Fruit fly (Drosophila melanogaster) whole organism, pupa: ENCODE measurements around the gene CG12024.
A peak's percentile ranks its signal among the peaks of the same experiment; 100 is the strongest.

Source experiments
- CG10348 ChIP-seq: fragments of 200-800 bp; sonication (Bioruptor generic); IDR thresholded peaks from 2 replicates; pipeline ENCODE4 v1.3.6; 2022; ENCODE audit warnings: missing biosample characterization, missing genetic modification characterization
- CG12605 ChIP-seq: fragments of 200-800 bp; sonication (Bioruptor generic); IDR thresholded peaks from 2 replicates; pipeline ENCODE4 v1.3.6; 2022; ENCODE audit warnings: missing biosample characterization, missing genetic modification characterization
- CG13204 ChIP-seq: fragments of 200-800 bp; sonication (Bioruptor generic); optimal IDR thresholded peaks from 2 replicates; lab custom pipeline; 2018; ENCODE audit warnings: missing biosample characterization, mild to moderate bottlenecking, missing genetic modification characterization, moderate library complexity
- CG14655 ChIP-seq: fragments of 200-800 bp; sonication (Bioruptor generic); optimal IDR thresholded peaks from 3 replicates; lab custom pipeline; 2017; ENCODE audit warnings: mild to moderate bottlenecking, missing biosample characterization, missing genetic modification reagents, missing genetic modification characterization
- CG15710 ChIP-seq: fragments of 200-800 bp; sonication (Bioruptor generic); optimal IDR thresholded peaks from 2 replicates; lab custom pipeline; 2018; ENCODE audit warnings: missing biosample characterization, mild to moderate bottlenecking, missing genetic modification characterization, moderate library complexity
- CG17806 ChIP-seq: fragments of 200-800 bp; sonication (Bioruptor generic); optimal IDR thresholded peaks from 2 replicates; lab custom pipeline; 2018; ENCODE audit warnings: missing biosample characterization, mild to moderate bottlenecking, missing genetic modification characterization, moderate library complexity
- CG32121 ChIP-seq: fragments of 200-800 bp; sonication (Bioruptor generic); IDR thresholded peaks from 2 replicates; pipeline ENCODE4 v1.3.6; 2022; ENCODE audit warnings: missing biosample characterization, missing genetic modification characterization
- CG34367 ChIP-seq: fragments of 200-800 bp; sonication (Bioruptor generic); optimal IDR thresholded peaks from 2 replicates; lab custom pipeline; 2018; ENCODE audit warnings: missing biosample characterization, mild to moderate bottlenecking, missing genetic modification characterization
- CG4496 ChIP-seq: fragments of 200-800 bp; sonication (Bioruptor generic); IDR thresholded peaks from 3 replicates; pipeline ENCODE4 v1.3.6; 2022; ENCODE audit warnings: missing biosample characterization, missing genetic modification characterization
- CG8159 ChIP-seq: fragments of 200-800 bp; sonication (Bioruptor generic); optimal IDR thresholded peaks from 3 replicates; lab custom pipeline; 2018; ENCODE audit warnings: missing biosample characterization, mild to moderate bottlenecking, missing genetic modification characterization, moderate library complexity
- CG8301 ChIP-seq: fragments of 200-800 bp; sonication (Bioruptor generic); optimal IDR thresholded peaks from 2 replicates; lab custom pipeline; 2018; ENCODE audit warnings: missing biosample characterization, mild to moderate bottlenecking, missing genetic modification characterization
- CG9948 ChIP-seq: fragments of 200-800 bp; sonication (Bioruptor generic); optimal IDR thresholded peaks from 2 replicates; lab custom pipeline; 2018; ENCODE audit warnings: missing biosample characterization, mild to moderate bottlenecking, missing genetic modification characterization, moderate library complexity
- D1 ChIP-seq: fragments of 200-800 bp; sonication (Bioruptor generic); optimal IDR thresholded peaks from 2 replicates; lab custom pipeline; 2018; ENCODE audit warnings: missing biosample characterization, mild to moderate bottlenecking, missing genetic modification characterization, moderate library complexity
- EcR ChIP-seq: fragments of 200-800 bp; sonication (Bioruptor generic); optimal IDR thresholded peaks from 3 replicates; lab custom pipeline; 2019; ENCODE audit warnings: missing biosample characterization, missing genetic modification characterization, mild to moderate bottlenecking, moderate library complexity, missing genetic modification reagents
- Ets98B ChIP-seq: fragments of 200-800 bp; sonication (Bioruptor generic); IDR thresholded peaks from 2 replicates; pipeline ENCODE4 v1.3.6; 2022; ENCODE audit warnings: missing biosample characterization, missing genetic modification characterization
- Pif1A ChIP-seq: fragments of 200-800 bp; sonication (Bioruptor generic); optimal IDR thresholded peaks from 3 replicates; lab custom pipeline; 2016; ENCODE audit warnings: missing biosample characterization, missing genetic modification characterization
- Pif1B ChIP-seq: fragments of 200-800 bp; sonication (Bioruptor generic); optimal IDR thresholded peaks from 3 replicates; lab custom pipeline; 2016; ENCODE audit warnings: missing biosample characterization, missing genetic modification characterization
- Snoo ChIP-seq: fragments of 200-800 bp; sonication (Bioruptor generic); optimal IDR thresholded peaks from 3 replicates; lab custom pipeline; 2017; ENCODE audit warnings: missing biosample characterization, mild to moderate bottlenecking, missing genetic modification characterization, inconsistent platforms
- fd96Ca ChIP-seq: fragments of 200-800 bp; sonication (Bioruptor generic); IDR thresholded peaks from 3 replicates; pipeline ENCODE4 v1.3.6; 2022; ENCODE audit warnings: missing biosample characterization, missing genetic modification characterization
- gl ChIP-seq: fragments of 200-800 bp; sonication (Bioruptor generic); optimal IDR thresholded peaks from 2 replicates; lab custom pipeline; 2018; ENCODE audit warnings: missing biosample characterization, mild to moderate bottlenecking, missing genetic modification characterization
- rn ChIP-seq: fragments of 200-800 bp; sonication (Bioruptor generic); IDR thresholded peaks from 2 replicates; pipeline ENCODE4 v1.3.6; 2022; ENCODE audit warnings: missing biosample characterization, missing genetic modification characterization

CG12024 gene

DNA sequence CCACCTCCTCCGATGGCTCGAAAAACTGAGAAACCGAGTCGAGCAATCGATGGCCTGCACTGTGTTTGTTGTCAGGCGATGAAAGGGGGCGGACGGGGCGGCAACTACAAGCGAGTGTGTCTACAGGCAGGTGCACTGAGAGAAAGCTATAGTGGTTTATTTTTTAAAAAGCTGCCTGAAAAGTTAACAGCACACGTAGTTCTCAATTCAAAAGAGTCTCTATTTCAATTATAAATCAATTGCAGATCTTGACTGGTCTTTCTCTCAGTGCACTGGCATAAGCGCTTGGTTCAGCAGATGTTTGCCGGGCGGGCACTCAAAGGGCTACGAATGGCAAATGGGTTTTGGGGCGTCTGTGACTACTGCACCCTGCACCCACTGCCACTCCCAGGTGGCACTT is 23.7 kb downstream of the CG12024 start:
- peak; percentile 66; the same call in 1 of the 2 replicates for TF ChIP-seq Ets98B
- peak; percentile 83; the same call in 2 of the 3 replicates for TF ChIP-seq CG4496 (GFP tag; lab: Robert Waterston, UW)
- no peak for TF ChIP-seq CG15710 (tag; lab: Kevin White, UChicago)
- TF ChIP-seq Snoo (tag; lab: Kevin White, UChicago): no peak
- no peak for TF ChIP-seq CG13204 (GFP tag; lab: Kevin White, UChicago)
- TF ChIP-seq EcR (GFP tag; lab: Kevin White, UChicago): no peak
- TF ChIP-seq CG14655 (GFP tag; lab: Kevin White, UChicago): peak; percentile 71
- no peak for TF ChIP-seq Pif1A (GFP tag; lab: Kevin White, UChicago)
- peak; percentile 52 for TF ChIP-seq CG8301
- TF ChIP-seq CG12605 (GFP tag; lab: Robert Waterston, UW): peak; percentile 62; the same call in 1 of the 2 replicates
- no peak for TF ChIP-seq D1 (tag; lab: Kevin White, UChicago)
- peak; percentile 62; the same call in 1 of the 2 replicates for TF ChIP-seq rn
- TF ChIP-seq CG8159 (tag; lab: Kevin White, UChicago): peak; percentile 45
- TF ChIP-seq Pif1B: peak; percentile 35
- TF ChIP-seq CG17806 (tag; lab: Kevin White, UChicago): peak; percentile 30
- TF ChIP-seq fd96Ca (GFP tag; lab: Robert Waterston, UW): peak; percentile 79; the same call in 2 of the 3 replicates
- no peak for TF ChIP-seq CG10348 (GFP tag; lab: Robert Waterston, UW)
- TF ChIP-seq gl: no peak
- TF ChIP-seq CG34367 (tag; lab: Kevin White, UChicago): no peak
- peak; percentile 32; the same call in 1 of the 2 replicates for TF ChIP-seq CG32121 (GFP tag; lab: Robert Waterston, UW)
- peak; percentile 7 for TF ChIP-seq CG9948 (tag; lab: Kevin White, UChicago)
- TF ChIP-seq, all 21 proteins: peak for 12

DNA sequence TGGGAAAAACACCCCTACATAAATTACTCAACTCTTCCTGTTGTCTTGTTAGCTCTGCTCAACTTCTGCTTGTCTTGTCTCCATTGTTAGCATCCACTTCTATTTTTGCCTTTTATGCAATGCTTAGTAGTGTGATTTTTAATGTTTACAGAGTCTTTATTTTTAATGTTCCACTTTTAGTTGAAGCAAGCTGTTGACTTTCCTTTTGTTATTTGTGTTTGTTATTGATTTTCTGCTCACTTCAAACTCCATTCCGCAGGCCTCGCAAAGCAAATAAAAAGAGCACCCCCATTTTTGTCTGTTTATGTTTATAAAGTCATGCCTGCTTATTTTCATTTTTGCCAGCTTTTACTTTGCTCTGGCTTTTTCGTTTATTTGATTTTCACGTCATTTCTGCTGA is 25.0 kb downstream of the CG12024 start:
- TF ChIP-seq CG10348 (GFP tag; lab: Robert Waterston, UW) (no peak), CG34367 (tag; lab: Kevin White, UChicago) (no peak), Pif1B (no peak), CG32121 (GFP tag; lab: Robert Waterston, UW) (no peak), CG14655 (GFP tag; lab: Kevin White, UChicago) (no peak), CG9948 (tag; lab: Kevin White, UChicago) (no peak), gl (no peak), fd96Ca (GFP tag; lab: Robert Waterston, UW) (no peak), Snoo (tag; lab: Kevin White, UChicago) (no peak), CG13204 (GFP tag; lab: Kevin White, UChicago) (no peak)

DNA sequence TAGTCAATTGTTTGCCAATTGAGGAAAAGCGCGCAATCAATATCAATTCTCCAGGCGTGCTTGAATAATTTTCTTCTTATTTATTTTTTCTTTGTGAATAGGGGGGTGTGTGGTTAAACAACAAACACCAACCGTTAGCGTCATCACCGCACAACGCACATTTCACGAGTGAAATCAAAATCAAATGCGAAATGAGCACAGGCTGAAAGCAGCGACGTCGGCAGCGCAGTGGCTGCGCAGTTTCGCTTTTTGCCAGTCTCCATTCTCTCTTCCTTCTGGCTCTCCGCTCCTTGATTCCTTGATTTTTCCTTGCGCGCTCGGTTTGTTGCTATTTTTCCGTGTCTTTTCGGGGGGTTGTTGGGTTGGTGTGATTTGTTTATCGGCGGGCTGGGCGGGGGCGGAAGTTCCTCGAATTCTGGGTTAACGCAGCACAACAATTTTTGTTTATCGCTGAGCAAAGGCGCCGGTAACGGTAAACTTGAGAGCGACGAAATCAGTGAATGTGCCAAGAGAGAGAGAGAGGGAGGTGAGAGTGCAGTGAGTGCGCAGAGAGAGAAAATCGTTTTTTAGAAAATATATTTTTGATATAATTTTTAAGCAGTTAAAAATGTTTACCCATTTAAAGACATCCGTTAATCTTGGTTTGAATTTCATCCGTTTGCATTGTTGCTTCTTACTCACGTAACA is 26.0 kb downstream of the CG12024 start, which contains the start of gene CG13937:
Gene CG13937 (minus strand): TSS at position 174 of the 687 bp plus-strand sequence.
- TF ChIP-seq CG8159 (tag; lab: Kevin White, UChicago) (no peak), EcR (GFP tag; lab: Kevin White, UChicago) (no peak), Pif1B (no peak), CG15710 (tag; lab: Kevin White, UChicago) (no peak), CG34367 (tag; lab: Kevin White, UChicago) (no peak), fd96Ca (GFP tag; lab: Robert Waterston, UW) (no peak), CG10348 (GFP tag; lab: Robert Waterston, UW) (no peak), Ets98B (no peak), rn (no peak), CG32121 (GFP tag; lab: Robert Waterston, UW) (no peak), CG12605 (GFP tag; lab: Robert Waterston, UW) (no peak), CG14655 (GFP tag; lab: Kevin White, UChicago) (no peak), D1 (tag; lab: Kevin White, UChicago) (no peak), gl (no peak), CG13204 (GFP tag; lab: Kevin White, UChicago) (no peak)

DNA sequence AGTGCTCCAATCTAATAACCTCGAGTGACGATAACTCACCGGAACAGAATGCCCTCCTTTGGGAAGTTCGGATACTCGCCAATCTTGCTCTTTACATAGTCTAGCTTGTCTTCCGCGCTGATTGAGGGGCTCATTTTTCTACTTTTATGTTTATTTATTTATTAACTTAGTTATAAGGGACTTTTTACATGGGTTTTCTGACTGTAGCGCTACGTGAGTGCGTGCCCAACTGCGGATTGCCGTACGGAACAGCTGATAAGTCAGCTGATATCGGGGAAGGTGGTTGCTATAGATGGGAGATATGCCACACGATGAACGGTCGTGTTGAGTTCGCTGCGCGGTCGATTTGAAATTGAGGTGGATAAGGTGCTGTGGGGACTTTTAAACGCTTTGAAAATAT is 27.7 kb downstream of the CG12024 start, which contains the start of gene Aprt:
Gene Aprt (minus strand): TSS at position 368 of the 400 bp plus-strand sequence.
- TF ChIP-seq Pif1B (peak; percentile 8), CG10348 (GFP tag; lab: Robert Waterston, UW) (no peak), EcR (GFP tag; lab: Kevin White, UChicago) (peak; percentile 2)

DNA sequence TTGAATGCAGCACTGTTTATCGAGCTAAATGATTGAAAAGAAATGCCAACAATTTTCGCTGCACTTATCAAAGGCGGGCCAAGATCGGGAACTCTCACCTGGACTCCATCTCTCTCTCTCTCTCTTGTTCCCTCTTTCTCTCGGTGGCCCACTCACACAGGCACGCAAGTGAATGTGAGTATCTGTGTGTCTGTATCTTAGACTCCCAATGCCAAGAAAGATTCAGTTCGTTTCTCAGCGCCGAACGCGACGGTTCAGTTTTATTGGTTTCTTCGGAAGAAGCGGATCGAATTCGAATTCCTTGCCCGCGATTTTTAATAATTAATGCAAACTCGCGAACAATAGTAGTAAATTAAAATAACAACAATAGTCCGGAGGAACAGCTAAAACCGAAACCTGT is 28.5 kb downstream of the CG12024 start, which contains the start of gene Tmhs:
Gene Tmhs (plus strand): TSS at position 222 of the 400 bp plus-strand sequence.
- peak; percentile 19; the same call in 1 of the 2 replicates for TF ChIP-seq Ets98B
- TF ChIP-seq Pif1A (GFP tag; lab: Kevin White, UChicago): no peak

DNA sequence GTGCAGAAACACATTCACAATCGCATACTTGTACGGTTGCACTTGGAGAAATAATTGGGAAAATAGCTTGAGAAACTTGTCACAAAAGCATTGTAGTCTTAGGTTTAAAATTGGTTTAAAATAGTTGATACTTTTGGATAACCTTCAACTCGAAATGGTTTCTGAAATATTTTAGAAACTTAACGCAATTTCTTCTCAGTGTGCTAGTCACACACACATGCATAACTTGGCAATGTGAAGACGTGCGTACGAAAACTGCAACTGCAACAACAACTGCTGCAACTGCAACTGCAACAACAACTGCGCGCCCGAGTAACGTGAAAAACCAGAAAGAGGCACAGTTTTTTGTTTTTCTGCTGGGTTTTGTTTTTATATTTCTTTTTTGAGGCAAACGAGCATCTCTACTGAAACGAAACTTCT is 29.2 kb downstream of the CG12024 start:
- TF ChIP-seq CG17806 (tag; lab: Kevin White, UChicago) (peak; percentile 98), Pif1A (GFP tag; lab: Kevin White, UChicago) (peak; percentile 98), Snoo (tag; lab: Kevin White, UChicago) (peak; percentile 92), CG34367 (tag; lab: Kevin White, UChicago) (peak; percentile 98), CG8159 (tag; lab: Kevin White, UChicago) (peak; percentile 98), CG8301 (peak; percentile 99), D1 (tag; lab: Kevin White, UChicago) (peak; percentile 90), fd96Ca (GFP tag; lab: Robert Waterston, UW) (peak; percentile 98), Pif1B (peak; percentile 97), CG10348 (GFP tag; lab: Robert Waterston, UW) (peak; percentile 92), rn (peak; percentile 97), CG15710 (tag; lab: Kevin White, UChicago) (peak; percentile 97), CG32121 (GFP tag; lab: Robert Waterston, UW) (peak; percentile 99), Ets98B (peak; percentile 99), CG12605 (GFP tag; lab: Robert Waterston, UW) (peak; percentile 97), CG13204 (GFP tag; lab: Kevin White, UChicago) (peak; percentile 91), EcR (GFP tag; lab: Kevin White, UChicago) (no peak), CG9948 (tag; lab: Kevin White, UChicago) (peak; percentile 96), gl (peak; percentile 95), CG4496 (GFP tag; lab: Robert Waterston, UW) (peak; percentile 99), CG14655 (GFP tag; lab: Kevin White, UChicago) (peak; percentile 99)
